Fruit fly (Drosophila melanogaster) whole organism, embryonic: ENCODE measurements around the gene CG12299.

Experiments used
- ATbp ChIP-seq: fragments of 200-800 bp; sonication (Bioruptor generic); optimal IDR thresholded peaks from 2 replicates; lab custom pipeline; 2017; ENCODE audit warnings: missing biosample characterization, mild to moderate bottlenecking, missing genetic modification characterization, missing genetic modification reagents
- Abd-B ChIP-seq: fragments of 200-800 bp; sonication (Bioruptor generic); optimal IDR thresholded peaks from 2 replicates; lab custom pipeline; 2018; ENCODE audit warnings: missing biosample characterization, mild to moderate bottlenecking, missing genetic modification characterization, moderate library complexity
- Adf1 ChIP-seq: fragments of 200-800 bp; sonication (Bioruptor generic); IDR thresholded peaks from 2 replicates; pipeline ENCODE4 v1.3.6; 2022; ENCODE audit warnings: missing biosample characterization, missing genetic modification characterization
- CG1024 ChIP-seq: fragments of 200-800 bp; sonication (Bioruptor generic); IDR thresholded peaks from 2 replicates; pipeline ENCODE4 v1.3.6; 2022; ENCODE audit warnings: missing biosample characterization, missing genetic modification characterization
- CG10267 ChIP-seq: fragments of 200-800 bp; sonication (Bioruptor generic); optimal IDR thresholded peaks from 2 replicates; lab custom pipeline; 2018; ENCODE audit warnings: missing biosample characterization, mild to moderate bottlenecking, missing genetic modification characterization, moderate library complexity
- CG11560 ChIP-seq: fragments of 200-800 bp; sonication (Bioruptor generic); IDR thresholded peaks from 3 replicates; pipeline ENCODE4 v1.3.6; 2022; ENCODE audit warnings: missing biosample characterization, missing genetic modification characterization
- CG12659 ChIP-seq: fragments of 200-800 bp; sonication (Bioruptor generic); optimal IDR thresholded peaks from 3 replicates; lab custom pipeline; 2017; ENCODE audit warnings: mild to moderate bottlenecking, missing biosample characterization, missing genetic modification reagents, missing genetic modification characterization
- CG13287 ChIP-seq: fragments of 200-800 bp; sonication (Bioruptor generic); IDR thresholded peaks from 2 replicates; pipeline ENCODE4 v1.3.6; 2022; ENCODE audit warnings: missing biosample characterization, missing genetic modification characterization; ENCODE audit not compliant: partially characterized antibody
- CG14860 ChIP-seq: fragments of 200-800 bp; sonication (Bioruptor generic); IDR thresholded peaks from 3 replicates; pipeline ENCODE4 v1.3.6; 2022; ENCODE audit warnings: missing biosample characterization, missing genetic modification characterization; ENCODE audit not compliant: partially characterized antibody
- CG15514 ChIP-seq: fragments of 200-800 bp; sonication (Bioruptor generic); optimal IDR thresholded peaks from 3 replicates; lab custom pipeline; 2017; ENCODE audit warnings: missing biosample characterization, missing genetic modification characterization, mild to moderate bottlenecking, moderate library complexity, missing genetic modification reagents
- CG15601 ChIP-seq: fragments of 200-800 bp; sonication (Bioruptor generic); optimal IDR thresholded peaks from 3 replicates; lab custom pipeline; 2019; ENCODE audit warnings: missing biosample characterization, mild to moderate bottlenecking, missing genetic modification characterization, moderate library complexity
- CG16813 ChIP-seq: fragments of 200-800 bp; sonication (Bioruptor generic); IDR thresholded peaks from 3 replicates; pipeline ENCODE4 v1.3.6; 2022; ENCODE audit warnings: missing biosample characterization, missing genetic modification characterization; ENCODE audit not compliant: partially characterized antibody
- CG2116 ChIP-seq: fragments of 200-800 bp; sonication (Bioruptor generic); optimal IDR thresholded peaks from 3 replicates; lab custom pipeline; 2018; ENCODE audit warnings: missing biosample characterization, mild to moderate bottlenecking, missing genetic modification characterization
- CG2712 ChIP-seq: fragments of 200-800 bp; optimal IDR thresholded peaks from 3 replicates; lab custom pipeline; 2019; ENCODE audit warnings: missing biosample characterization, mild to moderate bottlenecking, missing genetic modification characterization, moderate library complexity
- CG6791 ChIP-seq: fragments of 200-800 bp; sonication (Bioruptor generic); IDR thresholded peaks from 3 replicates; pipeline ENCODE4 v1.3.6; 2022; ENCODE audit warnings: missing biosample characterization, missing genetic modification characterization; ENCODE audit not compliant: partially characterized antibody
- CG8478 ChIP-seq: fragments of >200 bp; optimal IDR thresholded peaks from 2 replicates; lab custom pipeline; 2018
- Dll ChIP-seq: fragments of 200-800 bp; sonication (Bioruptor generic); IDR thresholded peaks from 4 replicates; pipeline ENCODE4 v1.3.6; 2022; ENCODE audit warnings: missing biosample characterization, missing genetic modification characterization; ENCODE audit not compliant: partially characterized antibody
- Doc3 ChIP-seq: fragments of 200-800 bp; sonication (Bioruptor generic); IDR thresholded peaks from 3 replicates; pipeline ENCODE4 v1.3.6; 2022; ENCODE audit warnings: missing biosample characterization, missing genetic modification characterization; ENCODE audit not compliant: partially characterized antibody
- Dp ChIP-seq: fragments of 200-800 bp; sonication (Bioruptor generic); optimal IDR thresholded peaks from 2 replicates; lab custom pipeline; 2018; ENCODE audit warnings: missing biosample characterization, mild to moderate bottlenecking, missing genetic modification characterization, moderate library complexity
- E2f2 ChIP-seq: fragments of 200-800 bp; sonication (Bioruptor generic); IDR thresholded peaks from 2 replicates; pipeline ENCODE4 v1.3.6; 2022; ENCODE audit warnings: missing biosample characterization, missing genetic modification characterization
- Ets97D ChIP-seq: fragments of 200-800 bp; sonication (Bioruptor generic); optimal IDR thresholded peaks from 3 replicates; lab custom pipeline; 2016; ENCODE audit warnings: missing biosample characterization, missing genetic modification characterization
- HmgZ ChIP-seq: fragments of 200-800 bp; sonication (Bioruptor generic); optimal IDR thresholded peaks from 2 replicates; lab custom pipeline; 2018; ENCODE audit warnings: missing biosample characterization, mild to moderate bottlenecking, missing genetic modification characterization
- MBD-R2 ChIP-seq: fragments of 200-800 bp; sonication (Bioruptor generic); IDR thresholded peaks from 2 replicates; pipeline ENCODE4 v1.3.6; 2022; ENCODE audit warnings: missing biosample characterization, missing genetic modification characterization
- Mad ChIP-seq: fragments of 200-800 bp; sonication (Bioruptor generic); optimal IDR thresholded peaks from 2 replicates; lab custom pipeline; 2016; ENCODE audit warnings: missing biosample characterization, missing genetic modification characterization
- Myb ChIP-seq: fragments of 200-800 bp; sonication (Bioruptor generic); optimal IDR thresholded peaks from 2 replicates; lab custom pipeline; 2016; ENCODE audit warnings: missing biosample characterization, missing genetic modification characterization
- Opbp ChIP-seq: fragments of 200-800 bp; sonication (Bioruptor generic); IDR thresholded peaks from 3 replicates; pipeline ENCODE4 v1.3.6; 2022; ENCODE audit warnings: missing biosample characterization, missing genetic modification characterization; ENCODE audit not compliant: partially characterized antibody
- Pdp1 ChIP-seq, 2 experiments: fragments of 200-800 bp; sonication (Bioruptor generic); optimal IDR thresholded peaks; 3 replicates each; lab custom pipeline; 2016; ENCODE audit warnings: missing biosample characterization in 2 of 2, missing genetic modification characterization in 2 of 2, mild to moderate bottlenecking in 1 of 2, moderate library complexity in 1 of 2
- Sry-δ ChIP-seq: fragments of 200-800 bp; sonication (Bioruptor generic); optimal IDR thresholded peaks from 2 replicates; lab custom pipeline; 2016; ENCODE audit warnings: missing biosample characterization, missing genetic modification characterization
- bbx ChIP-seq: fragments of 200-800 bp; sonication (Bioruptor generic); IDR thresholded peaks from 2 replicates; pipeline ENCODE4 v1.3.6; 2022; ENCODE audit warnings: missing biosample characterization, missing genetic modification characterization; ENCODE audit not compliant: partially characterized antibody
- chinmo ChIP-seq: fragments of 200-800 bp; sonication (Bioruptor generic); IDR thresholded peaks from 4 replicates; pipeline ENCODE4 v1.3.6; 2022; ENCODE audit warnings: missing biosample characterization, missing genetic modification characterization; ENCODE audit not compliant: partially characterized antibody
- crp ChIP-seq, 2 experiments: fragments of 200-800 bp; sonication (Bioruptor generic); optimal IDR thresholded peaks; 2 replicates in 1 of 2; 3 replicates in 1 of 2; lab custom pipeline; 2017; ENCODE audit warnings: missing biosample characterization in 2 of 2, missing genetic modification characterization in 2 of 2, mild to moderate bottlenecking in 1 of 2, moderate library complexity in 1 of 2
- exex ChIP-seq: fragments of 200-800 bp; sonication (Bioruptor generic); optimal IDR thresholded peaks from 4 replicates; lab custom pipeline; 2018; ENCODE audit warnings: missing biosample characterization, mild to moderate bottlenecking, missing genetic modification characterization, moderate library complexity
- gfzf ChIP-seq: fragments of 200-800 bp; sonication (Bioruptor generic); optimal IDR thresholded peaks from 2 replicates; lab custom pipeline; 2016; ENCODE audit warnings: missing biosample characterization, mild to moderate bottlenecking, missing genetic modification characterization, moderate library complexity
- grn ChIP-seq: fragments of 200-800 bp; sonication (Bioruptor generic); optimal IDR thresholded peaks from 3 replicates; lab custom pipeline; 2017; ENCODE audit warnings: missing biosample characterization, missing genetic modification characterization
- hb ChIP-seq: fragments of 200-800 bp; sonication (Bioruptor generic); IDR thresholded peaks from 3 replicates; pipeline ENCODE4 v1.3.6; 2022; ENCODE audit warnings: missing biosample characterization, missing genetic modification characterization; ENCODE audit not compliant: partially characterized antibody
- hbn ChIP-seq: fragments of 200-800 bp; sonication (Bioruptor generic); IDR thresholded peaks from 2 replicates; pipeline ENCODE4 v1.3.6; 2022; ENCODE audit warnings: missing biosample characterization, missing genetic modification characterization; ENCODE audit not compliant: partially characterized antibody
- inv ChIP-seq: fragments of 200-800 bp; sonication (Bioruptor generic); IDR thresholded peaks from 2 replicates; pipeline ENCODE4 v1.3.6; 2022; ENCODE audit warnings: missing biosample characterization, missing genetic modification characterization; ENCODE audit not compliant: partially characterized antibody
- nerfin-2 ChIP-seq: fragments of 200-800 bp; sonication (Bioruptor generic); IDR thresholded peaks from 2 replicates; pipeline ENCODE4 v1.3.6; 2022; ENCODE audit warnings: missing biosample characterization, missing genetic modification characterization; ENCODE audit not compliant: partially characterized antibody
- nmo ChIP-seq: fragments of 200-800 bp; sonication (Bioruptor generic); optimal IDR thresholded peaks from 2 replicates; lab custom pipeline; 2018; ENCODE audit warnings: missing biosample characterization, mild to moderate bottlenecking, missing genetic modification characterization, moderate library complexity
- phol ChIP-seq: fragments of 200-800 bp; sonication (Bioruptor generic); optimal IDR thresholded peaks from 3 replicates; lab custom pipeline; 2018; ENCODE audit warnings: missing biosample characterization, mild to moderate bottlenecking, missing genetic modification characterization, moderate library complexity
- sens-2 ChIP-seq: fragments of 200-800 bp; sonication (Bioruptor generic); IDR thresholded peaks from 2 replicates; pipeline ENCODE4 v1.3.6; 2022; ENCODE audit warnings: missing biosample characterization, missing genetic modification characterization
- sna ChIP-seq: fragments of 200-800 bp; sonication (Bioruptor generic); IDR thresholded peaks from 2 replicates; pipeline ENCODE4 v1.3.6; 2022; ENCODE audit warnings: missing biosample characterization, missing genetic modification characterization; ENCODE audit not compliant: partially characterized antibody
- tna ChIP-seq: fragments of 200-800 bp; sonication (Bioruptor generic); IDR thresholded peaks from 2 replicates; pipeline ENCODE4 v1.3.6; 2022; ENCODE audit warnings: missing biosample characterization, missing genetic modification characterization; ENCODE audit not compliant: partially characterized antibody
- trem ChIP-seq: fragments of 200-800 bp; optimal IDR thresholded peaks from 3 replicates; lab custom pipeline; 2019; ENCODE audit warnings: missing biosample characterization, mild to moderate bottlenecking, missing genetic modification characterization, moderate library complexity
- unc-4 ChIP-seq: fragments of 200-800 bp; sonication (Bioruptor generic); IDR thresholded peaks from 2 replicates; pipeline ENCODE4 v1.3.6; 2022; ENCODE audit warnings: missing biosample characterization, missing genetic modification characterization; ENCODE audit not compliant: partially characterized antibody
- vnd ChIP-seq: fragments of 200-800 bp; sonication (Bioruptor generic); IDR thresholded peaks from 3 replicates; pipeline ENCODE4 v1.3.6; 2022; ENCODE audit warnings: missing biosample characterization, missing genetic modification characterization; ENCODE audit not compliant: partially characterized antibody
- zen2 ChIP-seq: fragments of 200-800 bp; sonication (Bioruptor generic); IDR thresholded peaks from 3 replicates; pipeline ENCODE4 v1.3.6; 2022; ENCODE audit warnings: missing biosample characterization, missing genetic modification characterization; ENCODE audit not compliant: partially characterized antibody

CG12299 gene

DNA sequence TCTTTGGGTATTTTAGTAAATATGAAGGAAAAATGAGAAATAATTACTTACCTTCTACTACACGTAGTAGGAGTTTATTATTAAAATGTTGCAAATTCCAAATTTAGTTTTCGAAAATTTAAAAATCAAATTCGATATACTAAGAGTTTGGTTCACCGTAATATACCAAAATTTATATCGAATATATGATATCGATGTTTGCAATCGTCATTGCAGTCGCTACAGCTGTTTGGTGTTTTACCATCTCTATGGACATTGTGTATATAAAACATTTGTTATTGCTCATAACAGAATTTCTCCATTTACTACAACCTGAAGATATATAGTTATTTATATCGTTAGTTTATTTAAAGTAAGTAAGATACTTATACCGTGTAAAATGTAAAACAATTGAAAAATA is 8.4 kb upstream of the CG12299 start, which contains the start of gene CG6443 (continued):
- TF ChIP-seq Opbp (GFP tag; lab: Robert Waterston, UW): peak; percentile 75; the same call in 2 of the 3 replicates
- no peak for TF ChIP-seq exex
- peak; percentile 58; the same call in 1 of the 3 replicates for TF ChIP-seq vnd
- TF ChIP-seq CG2712 (tag; lab: Kevin White, UChicago): peak; percentile 40
- TF ChIP-seq Abd-B (GFP tag; lab: Kevin White, UChicago): no peak
- 0 out of 4 replicates have a peak, but pooled peaks have one; percentile 10 for TF ChIP-seq chinmo (GFP tag; lab: Robert Waterston, UW)
- TF ChIP-seq CG10267: peak; percentile 20
- peak; percentile 84 for TF ChIP-seq unc-4 (GFP tag; lab: Robert Waterston, UW)
- TF ChIP-seq inv: peak; percentile 51; the same call in 1 of the 2 replicates
- TF ChIP-seq CG14860 (GFP tag; lab: Robert Waterston, UW): peak; percentile 67
- peak; percentile 68 for TF ChIP-seq CG15514 (GFP tag; lab: Kevin White, UChicago)
- TF ChIP-seq HmgZ (tag; lab: Kevin White, UChicago): peak; percentile 1
- no peak for TF ChIP-seq CG8478
- no peak for TF ChIP-seq ATbp (GFP tag; lab: Kevin White, UChicago)
- TF ChIP-seq Ets97D (GFP tag; lab: Kevin White, UChicago): peak; percentile 31
- peak; percentile 88 for TF ChIP-seq sna (GFP tag; lab: Robert Waterston, UW)
- TF ChIP-seq hb: 0 out of 3 replicates have a peak, but pooled peaks have one; percentile 20
- TF ChIP-seq Adf1: no peak
- TF ChIP-seq CG6791: peak; percentile 74
- peak; percentile 90 for TF ChIP-seq CG13287 (GFP tag; lab: Robert Waterston, UW)
- TF ChIP-seq crp (GFP tag; optimal IDR thresholded peaks at IDR 0.05; lab: Kevin White, UChicago): peak; percentile 67 to 91
- TF ChIP-seq zen2 (GFP tag; lab: Robert Waterston, UW): peak; percentile 8; the same call in 1 of the 3 replicates
- TF ChIP-seq CG12659 (GFP tag; lab: Kevin White, UChicago): peak; percentile 56
- TF ChIP-seq CG15601: peak; percentile 16
- peak; percentile 15 for TF ChIP-seq gfzf (GFP tag; lab: Kevin White, UChicago)
- peak; percentile 81 for TF ChIP-seq Doc3 (GFP tag; lab: Robert Waterston, UW)
- TF ChIP-seq tna: no peak
- TF ChIP-seq bbx (GFP tag; lab: Robert Waterston, UW): peak; percentile 68
- peak; percentile 97 for TF ChIP-seq CG11560 (tag; lab: Robert Waterston, UW)
- TF ChIP-seq Mad (GFP tag; lab: Kevin White, UChicago): no peak
- TF ChIP-seq nerfin-2 (GFP tag; lab: Robert Waterston, UW): peak; percentile 75
- TF ChIP-seq Sry-δ (GFP tag; lab: Kevin White, UChicago): peak; percentile 90
- peak; percentile 56 for TF ChIP-seq trem (tag; lab: Kevin White, UChicago)
- TF ChIP-seq sens-2 (GFP tag; lab: Robert Waterston, UW): no peak
- TF ChIP-seq E2f2 (GFP tag; lab: Robert Waterston, UW): peak; percentile 89
- peak in 1 of 2 experiments; percentile 12 for TF ChIP-seq Pdp1 (GFP tag; optimal IDR thresholded peaks at IDR 0.05; lab: Kevin White, UChicago)
- TF ChIP-seq CG16813: peak; percentile 74
- TF ChIP-seq grn (GFP tag; lab: Kevin White, UChicago): no peak
- peak; percentile 89 for TF ChIP-seq Dll (GFP tag; lab: Robert Waterston, UW)
- TF ChIP-seq nmo (GFP tag; lab: Kevin White, UChicago): peak; percentile 37
- TF ChIP-seq CG1024 (GFP tag; lab: Robert Waterston, UW): no peak
- TF ChIP-seq Dp (GFP tag; lab: Kevin White, UChicago): peak; percentile 86
- TF ChIP-seq CG2116 (GFP tag; lab: Kevin White, UChicago): peak; percentile 73
- TF ChIP-seq MBD-R2: peak; percentile 40; the same call in 1 of the 2 replicates
- TF ChIP-seq phol: peak; percentile 9
- peak; percentile 58 for TF ChIP-seq Myb
- peak; percentile 80 for TF ChIP-seq hbn (GFP tag; lab: Robert Waterston, UW)
